Worm (Caenorhabditis elegans) whole organism, young adult: ENCODE measurements around the gene aakg-1.
A peak's percentile ranks its signal among the peaks of the same experiment; 100 is the strongest.

Source experiments
- F52B5.7 ChIP-seq: sonication (generic microtip); optimal IDR thresholded peaks from 2 replicates; lab custom pipeline; 2016; ENCODE audit warnings: mild to moderate bottlenecking, missing genetic modification characterization, missing compliant biosample characterization
- ceh-91 ChIP-seq: fragments of 200-800 bp; sonication (Bioruptor generic); IDR thresholded peaks from 2 replicates; pipeline ENCODE4 v1.3.6; 2022; ENCODE audit warnings: missing genetic modification reagents, missing genetic modification characterization, missing compliant biosample characterization
- efl-1 ChIP-seq: fragments of 150-350 bp; optimal IDR thresholded peaks from 2 replicates; lab custom pipeline; 2014; ENCODE audit warnings: missing biosample characterization, missing genetic modification reagents, missing genetic modification characterization
- unc-130 ChIP-seq: sonication (generic microtip); optimal IDR thresholded peaks from 2 replicates; lab custom pipeline; 2016; ENCODE audit warnings: missing genetic modification reagents, missing genetic modification characterization, missing compliant biosample characterization

- TF ChIP-seq efl-1 (GFP tag; lab: Kevin White, UChicago) = no peak
- no peak for TF ChIP-seq ceh-91 (GFP tag; lab: Robert Waterston, UW)
- TF ChIP-seq F52B5.7 = peak; percentile 73
- peak; percentile 53 for TF ChIP-seq unc-130 (GFP tag; lab: Kevin White, UChicago)
Observed at ce11 chrIII:12499245-12499644, 76.0 kb downstream of the aakg-1 start, which contains the start of gene sql-1.
